Worm (Caenorhabditis elegans) whole organism, L2 larva: ENCODE measurements around the gene grd-12.

Experiments used
- ama-1 ChIP-seq: fragments of 150-350 bp; optimal IDR thresholded peaks from 2 replicates; lab custom pipeline; 2018; ENCODE audit warnings: inconsistent platforms
- elt-3 ChIP-seq: sonication (generic microtip); optimal IDR thresholded peaks from 2 replicates; lab custom pipeline; 2017; ENCODE audit warnings: missing biosample characterization, missing genetic modification characterization
- lsy-2 ChIP-seq, 2 experiments: fragments of 150-350 bp in 1 of 2; sonication (generic microtip) in 1 of 2; optimal IDR thresholded peaks; 2 replicates each; lab custom pipeline; 2014 to 2017; ENCODE audit warnings: missing biosample characterization in 2 of 2, missing genetic modification characterization in 2 of 2
- mdl-1 ChIP-seq, 2 experiments: fragments of 150-350 bp in 1 of 2; sonication (generic microtip) in 1 of 2; optimal IDR thresholded peaks; 2 replicates each; lab custom pipeline; 2017; ENCODE audit warnings: missing biosample characterization in 2 of 2, missing genetic modification characterization in 2 of 2
- sma-9 ChIP-seq, 2 experiments: fragments of 150-350 bp in 1 of 2; sonication (generic microtip) in 1 of 2; optimal IDR thresholded peaks; 2 replicates each; lab custom pipeline; 2014 to 2016; ENCODE audit warnings: missing genetic modification characterization in 2 of 2, mild to moderate bottlenecking in 1 of 2, missing biosample characterization in 1 of 2, missing compliant biosample characterization in 1 of 2, missing genetic modification reagents in 1 of 2, moderate library complexity in 1 of 2

ce11 chrV:15015799-15016198 is 37.5 kb downstream of the grd-12 start:
- TF ChIP-seq lsy-2 (tag; optimal IDR thresholded peaks at IDR 0.05; lab: Kevin White, UChicago) (no peak), sma-9 (GFP tag; optimal IDR thresholded peaks at IDR 0.05; lab: Kevin White, UChicago) (peak; percentile 33), sma-9 (tag; optimal IDR thresholded peaks at IDR 0.05; lab: Kevin White, UChicago) (no peak), elt-3 (no peak), ama-1 (no peak), mdl-1 (tag; optimal IDR thresholded peaks at IDR 0.05; lab: Kevin White, UChicago) (no peak)
